Worm (Caenorhabditis elegans): ENCODE data around the gene clec-205.

The clec-205 gene

ce11 chrV:1760682-1761081 lies at the start of gene clec-205:
Gene clec-205 (plus strand): TSS chrV:1760893.
- TF ChIP-seq med-1 (GFP tag; optimal IDR thresholded peaks at IDR 0.05; ENCODE audit: insufficient read depth) (no peak), ztf-29 (GFP tag; IDR thresholded peaks at IDR 0.05) (no peak), ref-1 (GFP tag; conservative IDR thresholded peaks at IDR 0.05) (no peak), klf-2 (GFP tag; conservative IDR thresholded peaks at IDR 0.05) (no peak), ztf-23 (GFP tag; IDR thresholded peaks at IDR 0.05) (no peak), T22C8.4 (GFP tag; IDR thresholded peaks at IDR 0.05) (no peak), cog-1 (tag; optimal IDR thresholded peaks at IDR 0.05) (no peak), flt-1 (GFP tag; IDR thresholded peaks at IDR 0.05) (no peak), tab-1 (GFP tag; IDR thresholded peaks at IDR 0.05) (no peak)

- no peak for TF ChIP-seq med-1 (GFP tag; optimal IDR thresholded peaks at IDR 0.05; ENCODE audit: insufficient read depth)
- TF ChIP-seq T22C8.4 (GFP tag; IDR thresholded peaks at IDR 0.05), result no peak
- TF ChIP-seq ztf-23 (GFP tag; IDR thresholded peaks at IDR 0.05), result no peak
- TF ChIP-seq ztf-29 (GFP tag; IDR thresholded peaks at IDR 0.05), result no peak
- no peak for TF ChIP-seq cog-1 (tag; optimal IDR thresholded peaks at IDR 0.05)
- TF ChIP-seq klf-2 (GFP tag; conservative IDR thresholded peaks at IDR 0.05), result no peak
- no peak for TF ChIP-seq tab-1 (GFP tag; IDR thresholded peaks at IDR 0.05)
- no peak for TF ChIP-seq flt-1 (GFP tag; IDR thresholded peaks at IDR 0.05)
- no peak for TF ChIP-seq ref-1 (GFP tag; conservative IDR thresholded peaks at IDR 0.05)
These were observed 49.8 kb upstream of the clec-205 start, which contains the start of gene srw-100 for ce11 chrV:1710909-1711308. Gene srw-100 (plus strand): TSS chrV:1711209.

- peak; percentile 37; the same call in 1 of the 2 replicates for TF ChIP-seq ztf-23 (GFP tag; IDR thresholded peaks at IDR 0.05)
These were observed 48.2 kb upstream of the clec-205 start for ce11 chrV:1712471-1712870.

- TF ChIP-seq flt-1 (GFP tag; IDR thresholded peaks at IDR 0.05) (peak; percentile 57), tab-1 (GFP tag; IDR thresholded peaks at IDR 0.05) (peak; percentile 81), klf-2 (GFP tag; conservative IDR thresholded peaks at IDR 0.05) (peak; percentile 86), ref-1 (GFP tag; conservative IDR thresholded peaks at IDR 0.05) (peak; percentile 47; the same call in 1 of the 2 replicates), T22C8.4 (GFP tag; IDR thresholded peaks at IDR 0.05) (peak; percentile 29; the same call in 1 of the 2 replicates), ztf-23 (GFP tag; IDR thresholded peaks at IDR 0.05) (peak; percentile 84)
These were observed 46.9 kb upstream of the clec-205 start for ce11 chrV:1713761-1714160.

- TF ChIP-seq tab-1 (GFP tag; IDR thresholded peaks at IDR 0.05) (no peak), med-1 (GFP tag; optimal IDR thresholded peaks at IDR 0.05; ENCODE audit: insufficient read depth) (no peak), flt-1 (GFP tag; IDR thresholded peaks at IDR 0.05) (no peak), ref-1 (GFP tag; conservative IDR thresholded peaks at IDR 0.05) (no peak), cog-1 (tag; optimal IDR thresholded peaks at IDR 0.05) (no peak)
These were observed 43.8 kb upstream of the clec-205 start, which contains the start of gene srw-103 for ce11 chrV:1716892-1717291. Gene srw-103 (plus strand): TSS chrV:1717192.

- TF ChIP-seq ztf-23 (GFP tag; IDR thresholded peaks at IDR 0.05) (no peak), ztf-29 (GFP tag; IDR thresholded peaks at IDR 0.05) (no peak), T22C8.4 (GFP tag; IDR thresholded peaks at IDR 0.05) (no peak), med-1 (GFP tag; optimal IDR thresholded peaks at IDR 0.05; ENCODE audit: insufficient read depth) (no peak), flt-1 (GFP tag; IDR thresholded peaks at IDR 0.05) (no peak), cog-1 (tag; optimal IDR thresholded peaks at IDR 0.05) (no peak), klf-2 (GFP tag; conservative IDR thresholded peaks at IDR 0.05) (no peak), ref-1 (GFP tag; conservative IDR thresholded peaks at IDR 0.05) (no peak), tab-1 (GFP tag; IDR thresholded peaks at IDR 0.05) (no peak)
These were observed 42.5 kb upstream of the clec-205 start for ce11 chrV:1718232-1718631.

ce11 chrV:1719927-1720326 lies 40.8 kb upstream of the clec-205 start, which contains the start of gene srw-102:
Gene srw-102 (plus strand): TSS chrV:1720227.
- TF ChIP-seq ztf-29 (GFP tag; IDR thresholded peaks at IDR 0.05) (no peak), cog-1 (tag; optimal IDR thresholded peaks at IDR 0.05) (no peak), flt-1 (GFP tag; IDR thresholded peaks at IDR 0.05) (no peak), T22C8.4 (GFP tag; IDR thresholded peaks at IDR 0.05) (no peak), tab-1 (GFP tag; IDR thresholded peaks at IDR 0.05) (no peak), klf-2 (GFP tag; conservative IDR thresholded peaks at IDR 0.05) (no peak), ztf-23 (GFP tag; IDR thresholded peaks at IDR 0.05) (no peak)

ce11 chrV:1721966-1722365 lies 38.7 kb upstream of the clec-205 start, which contains the start of gene srw-101:
Gene srw-101 (plus strand): TSS chrV:1722266.
- no peak for TF ChIP-seq tab-1 (GFP tag; IDR thresholded peaks at IDR 0.05)
- TF ChIP-seq ref-1 (GFP tag; conservative IDR thresholded peaks at IDR 0.05), result no peak
- no peak for TF ChIP-seq T22C8.4 (GFP tag; IDR thresholded peaks at IDR 0.05)
- no peak for TF ChIP-seq ztf-23 (GFP tag; IDR thresholded peaks at IDR 0.05)
- TF ChIP-seq cog-1 (tag; optimal IDR thresholded peaks at IDR 0.05), result no peak
- TF ChIP-seq klf-2 (GFP tag; conservative IDR thresholded peaks at IDR 0.05), result no peak
- TF ChIP-seq flt-1 (GFP tag; IDR thresholded peaks at IDR 0.05), result no peak
- no peak for TF ChIP-seq med-1 (GFP tag; optimal IDR thresholded peaks at IDR 0.05; ENCODE audit: insufficient read depth)
- TF ChIP-seq ztf-29 (GFP tag; IDR thresholded peaks at IDR 0.05), result no peak

- TF ChIP-seq ref-1 (GFP tag; conservative IDR thresholded peaks at IDR 0.05) (no peak), med-1 (GFP tag; optimal IDR thresholded peaks at IDR 0.05; ENCODE audit: insufficient read depth) (no peak), flt-1 (GFP tag; IDR thresholded peaks at IDR 0.05) (no peak), cog-1 (tag; optimal IDR thresholded peaks at IDR 0.05) (no peak), tab-1 (GFP tag; IDR thresholded peaks at IDR 0.05) (no peak), ztf-23 (GFP tag; IDR thresholded peaks at IDR 0.05) (no peak), klf-2 (GFP tag; conservative IDR thresholded peaks at IDR 0.05) (no peak), ztf-29 (GFP tag; IDR thresholded peaks at IDR 0.05) (no peak), T22C8.4 (GFP tag; IDR thresholded peaks at IDR 0.05) (no peak)
These were observed 35.3 kb upstream of the clec-205 start, which contains the start of gene sri-27 for ce11 chrV:1725353-1725752. Gene sri-27 (plus strand): TSS chrV:1725653.

ce11 chrV:1731918-1732317 lies 28.8 kb upstream of the clec-205 start, which contains the start of gene gst-21:
Gene gst-21 (minus strand): TSS chrV:1732018.
- TF ChIP-seq cog-1 (tag; optimal IDR thresholded peaks at IDR 0.05) (no peak), flt-1 (GFP tag; IDR thresholded peaks at IDR 0.05) (no peak), T22C8.4 (GFP tag; IDR thresholded peaks at IDR 0.05) (no peak), ztf-29 (GFP tag; IDR thresholded peaks at IDR 0.05) (no peak), ref-1 (GFP tag; conservative IDR thresholded peaks at IDR 0.05) (no peak), tab-1 (GFP tag; IDR thresholded peaks at IDR 0.05) (no peak), med-1 (GFP tag; optimal IDR thresholded peaks at IDR 0.05; ENCODE audit: insufficient read depth) (no peak), klf-2 (GFP tag; conservative IDR thresholded peaks at IDR 0.05) (no peak), ztf-23 (GFP tag; IDR thresholded peaks at IDR 0.05) (no peak)
